Worm (Caenorhabditis elegans): ENCODE results near the gene C14H10.3.
A peak's percentile ranks its signal among the peaks of the same experiment; 100 is the strongest.

C14H10.3 gene

ce11 chrX:10240939-10241338, 13.0 kb upstream of the C14H10.3 start, which contains the start of gene str-74:
str-74 (minus strand) TSS chrX:10241039.
- TF ChIP-seq ceh-22 (tag; optimal IDR thresholded peaks at IDR 0.05): no peak
- no peak for TF ChIP-seq unc-3 (GFP tag; conservative IDR thresholded peaks at IDR 0.05)
- TF ChIP-seq unc-3 (tag; optimal IDR thresholded peaks at IDR 0.05): no peak
- TF ChIP-seq eyg-1 (tag; optimal IDR thresholded peaks at IDR 0.05): no peak
- TF ChIP-seq ceh-6 (GFP tag; optimal IDR thresholded peaks at IDR 0.05): no peak
- no peak for TF ChIP-seq ceh-18 (tag; optimal IDR thresholded peaks at IDR 0.05)
- TF ChIP-seq ceh-48 (tag; optimal IDR thresholded peaks at IDR 0.05): no peak
- no peak for TF ChIP-seq syd-9 (tag; optimal IDR thresholded peaks at IDR 0.05)
- no peak for TF ChIP-seq ets-4 (tag; optimal IDR thresholded peaks at IDR 0.05)
- no peak for TF ChIP-seq unc-42 (tag; optimal IDR thresholded peaks at IDR 0.05)

ce11 chrX:10238146-10238749, 10.3 kb upstream of the C14H10.3 start:
- TF ChIP-seq npax-4 (tag; optimal IDR thresholded peaks at IDR 0.05): no peak
- no peak for TF ChIP-seq mec-3 (tag; optimal IDR thresholded peaks at IDR 0.05; ENCODE audit: borderline replicate concordance)
- TF ChIP-seq ref-2 (tag; optimal IDR thresholded peaks at IDR 0.05): no peak
- peak; percentile 73 for TF ChIP-seq unc-55 (GFP tag; optimal IDR thresholded peaks at IDR 0.05)
- TF ChIP-seq ceh-48 (tag; optimal IDR thresholded peaks at IDR 0.05): no peak
- TF ChIP-seq ets-4 (tag; optimal IDR thresholded peaks at IDR 0.05): no peak
- TF ChIP-seq lim-6 (tag; optimal IDR thresholded peaks at IDR 0.05): no peak
- no peak for TF ChIP-seq pat-9 (tag; optimal IDR thresholded peaks at IDR 0.05)
- TF ChIP-seq elt-2 (tag; optimal IDR thresholded peaks at IDR 0.05): no peak
- TF ChIP-seq ceh-18 (tag; optimal IDR thresholded peaks at IDR 0.05): no peak
- TF ChIP-seq tbx-2 (tag; optimal IDR thresholded peaks at IDR 0.05): peak; percentile 1
- TF ChIP-seq lin-11 (tag; optimal IDR thresholded peaks at IDR 0.05): no peak
- no peak for TF ChIP-seq hlh-6 (tag; optimal IDR thresholded peaks at IDR 0.05)
- no peak for TF ChIP-seq che-1 (tag; optimal IDR thresholded peaks at IDR 0.05)
- TF ChIP-seq ceh-31 (tag; optimal IDR thresholded peaks at IDR 0.05): no peak
- peak; percentile 40 for TF ChIP-seq nfya-1 (tag; optimal IDR thresholded peaks at IDR 0.05)
- no peak for TF ChIP-seq fkh-6 (tag; optimal IDR thresholded peaks at IDR 0.05)
- TF ChIP-seq zip-5 (tag; optimal IDR thresholded peaks at IDR 0.05): no peak
- TF ChIP-seq sdc-2 (tag; optimal IDR thresholded peaks at IDR 0.05): no peak

DNA sequence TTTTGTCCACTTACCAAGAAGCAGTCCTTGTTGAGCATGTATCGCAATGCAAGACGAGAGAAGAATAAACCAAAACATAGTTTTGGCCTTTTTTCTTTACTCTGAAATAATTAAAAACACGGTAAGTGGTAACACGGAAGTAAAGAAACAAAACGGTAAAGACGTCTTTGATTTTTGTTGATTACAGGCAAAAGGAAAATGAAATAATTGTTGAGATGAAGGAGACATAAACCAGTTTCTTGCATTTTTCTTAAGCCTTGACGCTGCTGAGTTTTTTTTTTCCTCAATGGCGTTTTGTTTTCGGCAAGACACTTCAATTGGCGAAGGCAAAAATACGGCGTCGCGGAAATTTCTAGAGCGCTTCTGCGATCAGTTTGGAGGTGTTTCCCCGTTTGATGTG, 8.9 kb upstream of the C14H10.3 start, which contains the start of gene zipt-13:
zipt-13 (minus strand) TSS at position 101 of the 400 bp plus-strand sequence.
- TF ChIP-seq unc-3 (GFP tag; conservative IDR thresholded peaks at IDR 0.05) (no peak), unc-3 (tag; optimal IDR thresholded peaks at IDR 0.05) (no peak), madf-2 (tag; optimal IDR thresholded peaks at IDR 0.05) (no peak), hlh-15 (tag; optimal IDR thresholded peaks at IDR 0.05) (no peak), pag-3 (tag; optimal IDR thresholded peaks at IDR 0.05; ENCODE audit: borderline replicate concordance) (no peak), pha-2 (tag; optimal IDR thresholded peaks at IDR 0.05) (no peak), pqm-1 (tag; optimal IDR thresholded peaks at IDR 0.05) (no peak), ahr-1 (tag; optimal IDR thresholded peaks at IDR 0.05) (no peak), pha-4 (tag; optimal IDR thresholded peaks at IDR 0.05) (no peak), unc-55 (GFP tag; optimal IDR thresholded peaks at IDR 0.05) (no peak), sdc-2 (tag; optimal IDR thresholded peaks at IDR 0.05) (no peak), pros-1 (tag; optimal IDR thresholded peaks at IDR 0.05) (no peak), elt-2 (tag; optimal IDR thresholded peaks at IDR 0.05) (no peak), ceh-34 (tag; optimal IDR thresholded peaks at IDR 0.05) (no peak), K09A11.1 (tag; optimal IDR thresholded peaks at IDR 0.05; ENCODE audit: insufficient read depth) (no peak), T23F11.4 (GFP tag; optimal IDR thresholded peaks at IDR 0.05) (no peak), ztf-16 (tag; optimal IDR thresholded peaks at IDR 0.05) (no peak), K02D7.2 (tag; optimal IDR thresholded peaks at IDR 0.05) (no peak)

Measured in whole organism, late embryonic.